Worm (Caenorhabditis elegans): ENCODE results near the gene glt-4.

Gene glt-4

ce11 chrX:6382930-6383329, 20.3 kb upstream of the glt-4 start:
- TF ChIP-seq ceh-30 (tag; optimal IDR thresholded peaks at IDR 0.05), result no peak
- TF ChIP-seq pax-1 (tag; optimal IDR thresholded peaks at IDR 0.05), result no peak
- no peak for TF ChIP-seq ceh-45 (GFP tag; IDR thresholded peaks at IDR 0.05)
- TF ChIP-seq tbx-7 (tag; optimal IDR thresholded peaks at IDR 0.05), result no peak

- no peak for TF ChIP-seq pat-9 (tag; optimal IDR thresholded peaks at IDR 0.05)
- no peak for TF ChIP-seq unc-86 (tag; optimal IDR thresholded peaks at IDR 0.05)
- no peak for TF ChIP-seq ceh-9 (tag; optimal IDR thresholded peaks at IDR 0.05)
- no peak for TF ChIP-seq dve-1 (tag; optimal IDR thresholded peaks at IDR 0.05)
- no peak for TF ChIP-seq fkh-10 (GFP tag; optimal IDR thresholded peaks at IDR 0.05)
- TF ChIP-seq ceh-34 (tag; optimal IDR thresholded peaks at IDR 0.05), result no peak
- no peak for TF ChIP-seq sdc-2 (tag; optimal IDR thresholded peaks at IDR 0.05)
- no peak for TF ChIP-seq ceh-30 (tag; optimal IDR thresholded peaks at IDR 0.05)
- no peak for TF ChIP-seq ceh-2 (tag; optimal IDR thresholded peaks at IDR 0.05)
- no peak for TF ChIP-seq pha-4 (tag; optimal IDR thresholded peaks at IDR 0.05)
- TF ChIP-seq odd-2 (tag; optimal IDR thresholded peaks at IDR 0.05), result no peak
- TF ChIP-seq hlh-6 (tag; optimal IDR thresholded peaks at IDR 0.05), result no peak
- no peak for TF ChIP-seq elt-4 (tag; optimal IDR thresholded peaks at IDR 0.05)
- TF ChIP-seq ceh-14 (tag; optimal IDR thresholded peaks at IDR 0.05), result no peak
- no peak for TF ChIP-seq pax-1 (tag; optimal IDR thresholded peaks at IDR 0.05)
- TF ChIP-seq nhr-11 (tag; optimal IDR thresholded peaks at IDR 0.05), result no peak
- no peak for TF ChIP-seq ztf-16 (tag; optimal IDR thresholded peaks at IDR 0.05)
- TF ChIP-seq ceh-6 (GFP tag; optimal IDR thresholded peaks at IDR 0.05), result no peak
- no peak for TF ChIP-seq nfya-1 (tag; optimal IDR thresholded peaks at IDR 0.05)
Observed at ce11 chrX:6384537-6384936, 18.7 kb upstream of the glt-4 start.

ce11 chrX:6385185-6385584, 18.0 kb upstream of the glt-4 start, which contains the start of gene igdb-3:
igdb-3 (plus strand) TSS chrX:6385485.
- TF ChIP-seq pha-4 (tag; optimal IDR thresholded peaks at IDR 0.05), result no peak

- TF ChIP-seq fax-1 (tag; optimal IDR thresholded peaks at IDR 0.05) (no peak), madf-2 (tag; optimal IDR thresholded peaks at IDR 0.05) (no peak), ahr-1 (tag; optimal IDR thresholded peaks at IDR 0.05) (no peak), fkh-10 (GFP tag; optimal IDR thresholded peaks at IDR 0.05) (no peak), pqm-1 (tag; optimal IDR thresholded peaks at IDR 0.05) (no peak), tbx-2 (tag; optimal IDR thresholded peaks at IDR 0.05) (no peak), unc-42 (tag; optimal IDR thresholded peaks at IDR 0.05) (no peak), fkh-6 (tag; optimal IDR thresholded peaks at IDR 0.05) (no peak)
Observed at ce11 chrX:6388639-6389038, 14.6 kb upstream of the glt-4 start.

- TF ChIP-seq ceh-14 (tag; optimal IDR thresholded peaks at IDR 0.05), result no peak
- TF ChIP-seq pros-1 (tag; optimal IDR thresholded peaks at IDR 0.05), result no peak
- TF ChIP-seq pax-1 (tag; optimal IDR thresholded peaks at IDR 0.05), result no peak
- TF ChIP-seq nhr-232 (tag; optimal IDR thresholded peaks at IDR 0.05), result no peak
- no peak for TF ChIP-seq ceh-24 (tag; optimal IDR thresholded peaks at IDR 0.05)
- no peak for TF ChIP-seq ceh-30 (tag; optimal IDR thresholded peaks at IDR 0.05)
- TF ChIP-seq ceh-6 (GFP tag; optimal IDR thresholded peaks at IDR 0.05), result no peak
Observed at ce11 chrX:6391491-6391890, 11.7 kb upstream of the glt-4 start, which contains the start of gene igcm-2. igcm-2 (minus strand) TSS chrX:6391591.

- TF ChIP-seq pha-2 (tag; optimal IDR thresholded peaks at IDR 0.05) (no peak), rnt-1 (tag; optimal IDR thresholded peaks at IDR 0.05) (peak; percentile 29), ceh-18 (tag; optimal IDR thresholded peaks at IDR 0.05) (peak; percentile 9), ceh-22 (tag; optimal IDR thresholded peaks at IDR 0.05) (no peak)
Observed at ce11 chrX:6399450-6399849, 3.8 kb upstream of the glt-4 start.
